Worm (Caenorhabditis elegans) whole organism, L4 larva: ENCODE measurements around the gene Y39G8C.2.
A peak's percentile ranks its signal among the peaks of the same experiment; 100 is the strongest.

Source experiments
- aly-2 ChIP-seq: sonication (generic microtip); optimal IDR thresholded peaks from 2 replicates; lab custom pipeline; 2018; ENCODE audit warnings: missing biosample characterization, missing genetic modification characterization
- ceh-82 ChIP-seq: sonication (generic microtip); optimal IDR thresholded peaks from 2 replicates; lab custom pipeline; 2017; ENCODE audit warnings: missing biosample characterization, missing genetic modification characterization
- daf-19 ChIP-seq: fragments of 200-800 bp; sonication (Bioruptor generic); conservative IDR thresholded peaks from 2 replicates; pipeline ENCODE4 v1.3.6; 2022; ENCODE audit warnings: missing genetic modification characterization, missing compliant biosample characterization
- duxl-1 ChIP-seq: sonication (generic microtip); optimal IDR thresholded peaks from 2 replicates; lab custom pipeline; 2016; ENCODE audit warnings: mild to moderate bottlenecking, missing genetic modification characterization, moderate library complexity, missing compliant biosample characterization; ENCODE audit not compliant: poor library complexity
- hmg-1.1 ChIP-seq: fragments of 200-800 bp; sonication (Bioruptor generic); IDR thresholded peaks from 2 replicates; pipeline ENCODE4 v1.3.6; 2022; ENCODE audit warnings: missing genetic modification reagents, missing genetic modification characterization, missing compliant biosample characterization
- lin-39 ChIP-seq: fragments of 150-350 bp; optimal IDR thresholded peaks from 2 replicates; lab custom pipeline; 2014; ENCODE audit warnings: missing biosample characterization, missing genetic modification reagents, missing genetic modification characterization
- unc-130 ChIP-seq: sonication (generic microtip); optimal IDR thresholded peaks from 2 replicates; lab custom pipeline; 2016; ENCODE audit warnings: missing genetic modification reagents, missing genetic modification characterization, missing compliant biosample characterization

DNA sequence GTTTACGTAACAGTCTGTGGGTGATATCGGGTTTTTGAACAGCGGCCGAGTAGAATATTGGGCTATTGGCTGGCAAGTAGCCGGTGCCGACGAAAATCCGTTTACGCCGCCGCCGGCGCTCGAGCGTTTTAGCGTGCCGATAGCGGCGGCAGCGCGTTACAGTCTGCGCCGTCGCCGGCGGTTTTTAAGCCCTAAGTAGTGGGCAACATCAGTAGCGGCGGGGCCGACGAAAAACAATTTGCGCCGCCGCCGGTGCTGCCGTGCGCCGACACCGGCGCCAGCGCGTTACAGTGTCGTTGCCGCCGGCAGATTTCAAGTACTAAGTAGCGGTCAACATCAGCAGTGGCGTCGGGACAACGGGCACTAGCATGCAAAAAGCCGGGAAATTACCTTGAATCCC is 1.5 kb downstream of the Y39G8C.2 start:
- TF ChIP-seq lin-39 (tag; lab: Kevin White, UChicago) (no peak), hmg-1.1 (0 out of 2 replicates have a peak, but pooled peaks have one; percentile 5), daf-19 (GFP tag; lab: Robert Waterston, UW) (no peak), unc-130 (GFP tag; lab: Kevin White, UChicago) (no peak), aly-2 (no peak), ceh-82 (no peak), duxl-1 (tag; lab: Kevin White, UChicago) (no peak)
